Worm (Caenorhabditis elegans) whole organism, late embryonic: ENCODE measurements around the gene H27A22.1.

ENCODE experiments used
- ama-1 ChIP-seq: fragments of 150-350 bp; optimal IDR thresholded peaks from 2 replicates; lab custom pipeline; 2014
- elt-2 ChIP-seq: sonication (generic microtip); optimal IDR thresholded peaks from 2 replicates; lab custom pipeline; 2016; ENCODE audit warnings: missing genetic modification reagents, missing genetic modification characterization, missing compliant biosample characterization
- madf-2 ChIP-seq: sonication (generic microtip); optimal IDR thresholded peaks from 2 replicates; lab custom pipeline; 2017; ENCODE audit warnings: missing genetic modification characterization, missing compliant biosample characterization
- odd-2 ChIP-seq: sonication (generic microtip); optimal IDR thresholded peaks from 2 replicates; lab custom pipeline; 2017; ENCODE audit warnings: antibody characterized with exemption, mild to moderate bottlenecking, missing genetic modification characterization, missing compliant biosample characterization
- pha-2 ChIP-seq: sonication (generic microtip); optimal IDR thresholded peaks from 2 replicates; lab custom pipeline; 2017; ENCODE audit warnings: mild to moderate bottlenecking, missing genetic modification characterization, missing compliant biosample characterization
- pha-4 ChIP-seq: fragments of 150-350 bp; optimal IDR thresholded peaks from 2 replicates; lab custom pipeline; 2018; ENCODE audit warnings: missing biosample characterization, missing genetic modification reagents, missing genetic modification characterization
- pqm-1 ChIP-seq: sonication (generic microtip); optimal IDR thresholded peaks from 2 replicates; lab custom pipeline; 2016; ENCODE audit warnings: missing genetic modification characterization, missing compliant biosample characterization
- ttx-3 ChIP-seq: sonication (generic microtip); optimal IDR thresholded peaks from 2 replicates; lab custom pipeline; 2016; ENCODE audit warnings: missing genetic modification reagents, missing genetic modification characterization, missing compliant biosample characterization
- unc-86 ChIP-seq: sonication (generic microtip); optimal IDR thresholded peaks from 2 replicates; lab custom pipeline; 2016; ENCODE audit warnings: missing genetic modification characterization, missing compliant biosample characterization

DNA sequence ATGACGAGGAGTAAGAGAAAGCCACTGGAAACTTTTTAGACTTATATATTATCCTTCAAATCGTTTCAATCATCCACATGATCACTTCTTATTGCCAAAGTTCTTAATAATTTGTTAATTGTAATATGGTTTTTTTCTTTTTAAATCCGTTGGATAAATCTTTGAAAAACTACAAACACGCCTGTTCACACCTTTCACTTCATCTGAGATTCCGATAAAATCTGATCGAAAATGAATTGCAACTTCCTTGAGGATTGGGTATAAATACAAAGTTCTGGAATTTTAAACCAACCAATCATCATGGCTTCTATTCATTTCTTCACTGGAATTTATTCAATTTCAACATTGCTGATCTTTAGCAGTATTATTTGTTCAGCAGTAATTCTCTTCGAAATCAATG lies 41.7 kb upstream of the H27A22.1 start, which contains the start of gene col-152:
- TF ChIP-seq pqm-1 (no peak), elt-2 (tag; lab: Kevin White, UChicago) (no peak), madf-2 (tag; lab: Kevin White, UChicago) (no peak), ama-1 (no peak), ttx-3 (tag; lab: Kevin White, UChicago) (no peak), odd-2 (tag; lab: Kevin White, UChicago) (no peak), pha-2 (tag; lab: Kevin White, UChicago) (no peak), unc-86 (tag; lab: Kevin White, UChicago) (no peak), pha-4 (no peak)
